Worm (Caenorhabditis elegans): ENCODE data around the gene R09F10.1.
"Not testable (repeated sequence)": the region's sequence is repeated elsewhere in the genome, so short reads cannot be mapped to it uniquely, and the experiment has no call there.

The R09F10.1 gene

ce11 chrX:8311590-8311989, 11.8 kb upstream of the R09F10.1 start:
- TF ChIP-seq aha-1 (tag) = peak; percentile 26
- no peak for TF ChIP-seq lsy-2 (tag; optimal IDR thresholded peaks at IDR 0.05)

ce11 chrX:8318950-8319349, 4.4 kb upstream of the R09F10.1 start, which contains the start of gene srh-11:
Gene srh-11, minus strand, starts transcription at chrX:8319050.
- no peak for TF ChIP-seq daf-19 (GFP tag; conservative IDR thresholded peaks at IDR 0.05)
- no peak for TF ChIP-seq nhr-41 (GFP tag; IDR thresholded peaks at IDR 0.05)
- no peak for TF ChIP-seq zip-2 (tag; optimal IDR thresholded peaks at IDR 0.05)
- no peak for TF ChIP-seq ctbp-1 (GFP tag; IDR thresholded peaks at IDR 0.05)
- TF ChIP-seq daf-12 (tag; optimal IDR thresholded peaks at IDR 0.05) = no peak
- TF ChIP-seq mes-2 (tag; optimal IDR thresholded peaks at IDR 0.05; ENCODE audit: poor library complexity, severe bottlenecking) = no peak
- TF ChIP-seq ceh-28 (tag; optimal IDR thresholded peaks at IDR 0.05) = no peak
- no peak for TF ChIP-seq hif-1 (tag; optimal IDR thresholded peaks at IDR 0.05)
- no peak for TF ChIP-seq mdt-29 (GFP tag; IDR thresholded peaks at IDR 0.05)

ce11 chrX:8320889-8321288, 2.5 kb upstream of the R09F10.1 start, which contains the start of gene pqn-57:
Gene pqn-57, minus strand, starts transcription at chrX:8320989.
- TF ChIP-seq hlh-30 (tag; optimal IDR thresholded peaks at IDR 0.05; ENCODE audit: insufficient read depth) (no peak), mes-2 (tag; optimal IDR thresholded peaks at IDR 0.05; ENCODE audit: poor library complexity, severe bottlenecking) (no peak), attf-4 (tag; optimal IDR thresholded peaks at IDR 0.05) (no peak), lin-1 (GFP tag; IDR thresholded peaks at IDR 0.05) (no peak), egl-43 (GFP tag; IDR thresholded peaks at IDR 0.05) (no peak), nhr-6 (tag; optimal IDR thresholded peaks at IDR 0.05) (no peak), daf-12 (tag; optimal IDR thresholded peaks at IDR 0.05) (no peak), duxl-1 (tag; optimal IDR thresholded peaks at IDR 0.05; ENCODE audit: poor library complexity) (no peak), mxl-2 (GFP tag; conservative IDR thresholded peaks at IDR 0.05) (no peak), nhr-102 (tag; optimal IDR thresholded peaks at IDR 0.05) (no peak), snpc-1.2 (GFP tag; IDR thresholded peaks at IDR 0.05) (no peak), F44E2.7 (GFP tag; IDR thresholded peaks at IDR 0.05) (no peak), nhr-48 (tag; optimal IDR thresholded peaks at IDR 0.05) (no peak), fos-1 (tag; optimal IDR thresholded peaks at IDR 0.05) (no peak), nhr-25 (tag; optimal IDR thresholded peaks at IDR 0.05; ENCODE audit: borderline replicate concordance, insufficient read depth) (no peak), rbr-2 (tag; optimal IDR thresholded peaks at IDR 0.05) (no peak), daf-8 (GFP tag; IDR thresholded peaks at IDR 0.05) (no peak)

ce11 chrX:8321811-8322210, 1.6 kb upstream of the R09F10.1 start, which contains the start of gene abu-9:
Gene abu-9, plus strand, starts transcription at chrX:8322111.
- not testable (repeated sequence) for TF ChIP-seq snpc-1.2 (GFP tag; IDR thresholded peaks at IDR 0.05); duxl-1 (tag; optimal IDR thresholded peaks at IDR 0.05; ENCODE audit: poor library complexity); lin-39 (tag; optimal IDR thresholded peaks at IDR 0.05)

- TF ChIP-seq unc-62 (GFP tag; optimal IDR thresholded peaks at IDR 0.05 in 1 of 2) (peak in 1 of 2 experiments; percentile 91), unc-62 (tag; optimal IDR thresholded peaks at IDR 0.05) (no peak), nhr-10 (tag; optimal IDR thresholded peaks at IDR 0.05) (no peak)
Measured at ce11 chrX:8326394-8326793, 3.0 kb downstream of the R09F10.1 start, which contains the start of gene R09F10.8. Gene R09F10.8, minus strand, starts transcription at chrX:8326451.

- TF ChIP-seq nhr-111 (GFP tag; optimal IDR thresholded peaks at IDR 0.05) (no peak), nhr-28 (tag; optimal IDR thresholded peaks at IDR 0.05) (no peak), egl-43 (GFP tag; IDR thresholded peaks at IDR 0.05) (no peak), Y5F2A.4 (GFP tag; optimal IDR thresholded peaks at IDR 0.05) (no peak)
Measured at ce11 chrX:8327800-8328199, 4.4 kb downstream of the R09F10.1 start, which contains the start of gene F55E10.4. Gene F55E10.4, minus strand, starts transcription at chrX:8327900.

Data from whole organism, L4 larva.